Worm (Caenorhabditis elegans) whole organism, L4 larva: ENCODE data around the gene Y66D12A.11.

Source experiments
- F37D6.2 ChIP-seq: sonication (generic microtip); optimal IDR thresholded peaks from 2 replicates; lab custom pipeline; 2016; ENCODE audit warnings: mild to moderate bottlenecking, missing genetic modification characterization, missing compliant biosample characterization
- T20F7.1 ChIP-seq: fragments of 200-800 bp; sonication (Bioruptor generic); optimal IDR thresholded peaks from 2 replicates; lab custom pipeline; 2018; ENCODE audit warnings: mild to moderate bottlenecking, missing genetic modification characterization, missing compliant biosample characterization
- Y105C5A.15 ChIP-seq: fragments of 200-800 bp; sonication (Bioruptor generic); IDR thresholded peaks from 2 replicates; pipeline ENCODE4 v1.3.6; 2022; ENCODE audit warnings: missing genetic modification characterization, missing compliant biosample characterization
- ZK337.2 ChIP-seq: fragments of 200-800 bp; sonication (Bioruptor generic); IDR thresholded peaks from 2 replicates; pipeline ENCODE4 v1.3.6; 2022; ENCODE audit warnings: missing genetic modification reagents, missing genetic modification characterization, missing compliant biosample characterization
- aha-1 ChIP-seq: fragments of 150-350 bp; peaks from one replicate; lab custom pipeline; 2014; ENCODE audit warnings: missing biosample characterization, missing genetic modification characterization
- aly-2 ChIP-seq: sonication (generic microtip); optimal IDR thresholded peaks from 2 replicates; lab custom pipeline; 2018; ENCODE audit warnings: missing biosample characterization, missing genetic modification characterization
- ama-1 ChIP-seq: fragments of 150-350 bp; optimal IDR thresholded peaks from 2 replicates; lab custom pipeline; 2014; ENCODE audit warnings: inconsistent platforms, mixed read lengths
- attf-4 ChIP-seq: sonication (generic microtip); optimal IDR thresholded peaks from 3 replicates; lab custom pipeline; 2017; ENCODE audit warnings: missing biosample characterization, missing genetic modification characterization
- ceh-20 ChIP-seq: fragments of 200-800 bp; sonication (Bioruptor generic); IDR thresholded peaks from 2 replicates; pipeline ENCODE4 v1.3.6; 2022; ENCODE audit warnings: missing genetic modification reagents, missing genetic modification characterization, missing compliant biosample characterization
- ceh-28 ChIP-seq: fragments of 150-350 bp; optimal IDR thresholded peaks from 2 replicates; lab custom pipeline; 2014; ENCODE audit warnings: missing biosample characterization, missing genetic modification reagents, missing genetic modification characterization
- ceh-44 ChIP-seq: fragments of 200-800 bp; sonication (Bioruptor generic); IDR thresholded peaks from 2 replicates; pipeline ENCODE4 v1.3.6; 2022; ENCODE audit warnings: missing genetic modification reagents, missing genetic modification characterization, missing compliant biosample characterization
- daf-8 ChIP-seq: fragments of 200-800 bp; sonication (Bioruptor generic); IDR thresholded peaks from 2 replicates; pipeline ENCODE4 v1.3.6; 2022; ENCODE audit warnings: missing genetic modification characterization, missing compliant biosample characterization
- dmd-8 ChIP-seq: fragments of 200-800 bp; sonication (Bioruptor generic); IDR thresholded peaks from 2 replicates; pipeline ENCODE4 v1.3.6; 2022; ENCODE audit warnings: missing genetic modification characterization, missing compliant biosample characterization
- dpl-1 ChIP-seq: fragments of 150-350 bp; optimal IDR thresholded peaks from 2 replicates; lab custom pipeline; 2014; ENCODE audit warnings: missing biosample characterization, missing genetic modification reagents, missing genetic modification characterization
- dve-1 ChIP-seq: sonication (generic microtip); optimal IDR thresholded peaks from 2 replicates; lab custom pipeline; 2017; ENCODE audit warnings: antibody characterized with exemption, mild to moderate bottlenecking, missing genetic modification characterization, missing compliant biosample characterization; ENCODE audit not compliant: insufficient read depth
- fkh-10 ChIP-seq: fragments of 150-350 bp; optimal IDR thresholded peaks from 2 replicates; lab custom pipeline; 2014; ENCODE audit warnings: missing biosample characterization, missing genetic modification reagents, missing genetic modification characterization
- hlh-30 ChIP-seq: sonication (generic microtip); optimal IDR thresholded peaks from 2 replicates; lab custom pipeline; 2017; ENCODE audit warnings: antibody characterized with exemption, mild to moderate bottlenecking, missing genetic modification characterization, missing compliant biosample characterization; ENCODE audit not compliant: insufficient read depth
- hmg-1.1 ChIP-seq: fragments of 200-800 bp; sonication (Bioruptor generic); IDR thresholded peaks from 2 replicates; pipeline ENCODE4 v1.3.6; 2022; ENCODE audit warnings: missing genetic modification reagents, missing genetic modification characterization, missing compliant biosample characterization
- jun-1 ChIP-seq: fragments of 150-350 bp; optimal IDR thresholded peaks from 2 replicates; lab custom pipeline; 2014; ENCODE audit warnings: missing biosample characterization, missing genetic modification reagents, missing genetic modification characterization
- lin-1 ChIP-seq: fragments of 200-800 bp; sonication (Bioruptor generic); IDR thresholded peaks from 2 replicates; pipeline ENCODE4 v1.3.6; 2022; ENCODE audit warnings: missing genetic modification reagents, missing genetic modification characterization, missing compliant biosample characterization
- lin-13 ChIP-seq: fragments of 150-350 bp; optimal IDR thresholded peaks from 2 replicates; lab custom pipeline; 2014; ENCODE audit warnings: missing biosample characterization, missing genetic modification reagents, missing genetic modification characterization
- lin-38 ChIP-seq: fragments of 200-800 bp; sonication (Bioruptor generic); IDR thresholded peaks from 2 replicates; pipeline ENCODE4 v1.3.6; 2022; ENCODE audit warnings: missing genetic modification reagents, missing genetic modification characterization, missing compliant biosample characterization
- mdl-1 ChIP-seq, 2 experiments: fragments of 150-350 bp in 1 of 2; sonication (generic microtip) in 1 of 2; optimal IDR thresholded peaks; 2 replicates each; lab custom pipeline; 2014 to 2017; ENCODE audit warnings: missing biosample characterization in 2 of 2, missing genetic modification characterization in 2 of 2
- mdt-29 ChIP-seq: fragments of 200-800 bp; sonication (Bioruptor generic); IDR thresholded peaks from 2 replicates; pipeline ENCODE4 v1.3.6; 2022; ENCODE audit warnings: missing genetic modification reagents, missing genetic modification characterization, missing compliant biosample characterization
- mep-1 ChIP-seq: fragments of 150-350 bp; sonication (generic microtip); optimal IDR thresholded peaks from 3 replicates; lab custom pipeline; 2014; ENCODE audit warnings: missing biosample characterization, missing genetic modification characterization
- mes-2 ChIP-seq: sonication (generic microtip); optimal IDR thresholded peaks from 2 replicates; lab custom pipeline; 2016; ENCODE audit warnings: missing genotype, mild to moderate bottlenecking, missing genetic modification characterization, missing compliant biosample characterization; ENCODE audit not compliant: poor library complexity, severe bottlenecking
- mxl-2 ChIP-seq: fragments of 200-800 bp; sonication (Bioruptor generic); conservative IDR thresholded peaks from 2 replicates; pipeline ENCODE4 v1.3.6; 2022; ENCODE audit warnings: missing genetic modification reagents, missing genetic modification characterization, missing compliant biosample characterization
- nhr-237 ChIP-seq: sonication (generic microtip); optimal IDR thresholded peaks from 2 replicates; lab custom pipeline; 2017; ENCODE audit warnings: missing biosample characterization, missing genetic modification characterization
- nhr-25 ChIP-seq: sonication (generic microtip); optimal IDR thresholded peaks from 2 replicates; lab custom pipeline; 2017; ENCODE audit warnings: missing genetic modification characterization, mild to moderate bottlenecking, missing compliant biosample characterization, antibody characterized with exemption, moderate library complexity, borderline replicate concordance; ENCODE audit not compliant: insufficient read depth
- nhr-28 ChIP-seq: fragments of 150-350 bp; optimal IDR thresholded peaks from 2 replicates; lab custom pipeline; 2014; ENCODE audit warnings: missing biosample characterization, missing genetic modification characterization
- set-16 ChIP-seq: fragments of 200-800 bp; sonication (Bioruptor generic); IDR thresholded peaks from 2 replicates; pipeline ENCODE4 v1.3.6; 2022; ENCODE audit warnings: missing genetic modification reagents, missing genetic modification characterization, missing compliant biosample characterization
- snpc-4 ChIP-seq: fragments of 150-350 bp; optimal IDR thresholded peaks from 2 replicates; lab custom pipeline; 2014; ENCODE audit warnings: missing biosample characterization, missing genetic modification characterization
- spr-1 ChIP-seq: sonication (generic microtip); optimal IDR thresholded peaks from 2 replicates; lab custom pipeline; 2016; ENCODE audit warnings: mild to moderate bottlenecking, missing genetic modification characterization, missing compliant biosample characterization
- tag-97 ChIP-seq: fragments of 200-800 bp; sonication (Bioruptor generic); IDR thresholded peaks from 2 replicates; pipeline ENCODE4 v1.3.6; 2022; ENCODE audit warnings: missing genetic modification characterization, missing compliant biosample characterization
- unc-130 ChIP-seq: sonication (generic microtip); optimal IDR thresholded peaks from 2 replicates; lab custom pipeline; 2016; ENCODE audit warnings: missing genetic modification reagents, missing genetic modification characterization, missing compliant biosample characterization
- unc-62 ChIP-seq, 3 experiments: fragments of 150-350 bp in 1 of 3; sonication (generic microtip); optimal IDR thresholded peaks in 2 of 3; peaks in 1 of 3; 1 replicate in 1 of 3; 2 replicates in 2 of 3; lab custom pipeline; 2014 to 2017; ENCODE audit warnings: missing biosample characterization in 3 of 3, missing genetic modification characterization in 3 of 3, missing genetic modification reagents in 3 of 3, missing genotype in 1 of 3
- ztf-7 ChIP-seq: fragments of 150-350 bp; optimal IDR thresholded peaks from 2 replicates; lab custom pipeline; 2014; ENCODE audit warnings: missing biosample characterization, missing genetic modification characterization

Gene Y66D12A.11

DNA sequence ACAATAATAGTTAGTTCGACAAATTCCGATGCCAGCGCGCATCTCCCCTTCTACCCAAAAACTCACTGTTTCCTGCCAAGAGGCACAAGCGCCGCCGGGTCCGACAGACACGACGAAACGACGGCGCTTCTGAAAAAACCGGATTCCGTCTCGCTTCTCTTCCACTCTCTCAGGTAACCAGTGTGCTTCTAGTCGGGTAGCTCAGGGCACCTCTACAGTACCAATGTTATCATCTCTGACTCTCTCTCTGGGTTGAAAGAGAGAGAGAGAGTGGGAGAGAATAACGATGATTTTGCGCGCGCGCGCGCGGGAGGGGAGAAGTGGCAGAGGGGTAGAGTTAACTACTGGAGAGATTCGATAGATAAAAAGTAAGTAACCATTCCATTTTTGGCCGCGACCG lies 6.4 kb upstream of the Y66D12A.11 start:
- TF ChIP-seq tag-97 = no peak
- TF ChIP-seq attf-4 (tag; lab: Kevin White, UChicago) = no peak
- TF ChIP-seq lin-1 = no peak
- TF ChIP-seq mdl-1 (tag; optimal IDR thresholded peaks at IDR 0.05; lab: Kevin White, UChicago) = no peak
- TF ChIP-seq unc-62 (GFP tag; optimal IDR thresholded peaks at IDR 0.05 in 1 of 2; lab: Kevin White, UChicago) = peak in 1 of 2 experiments; percentile 99
- no peak for TF ChIP-seq unc-62 (tag; optimal IDR thresholded peaks at IDR 0.05; lab: Kevin White, UChicago)
- no peak for TF ChIP-seq mep-1 (tag; lab: Kevin White, UChicago)
- no peak for TF ChIP-seq aly-2 (tag; lab: Kevin White, UChicago)
- no peak for TF ChIP-seq daf-8 (GFP tag; lab: Robert Waterston, UW)
- TF ChIP-seq lin-38 (GFP tag; lab: Robert Waterston, UW) = no peak
- TF ChIP-seq hmg-1.1 (GFP tag; lab: Robert Waterston, UW) = no peak; the same call in 1 of the 2 replicates
- TF ChIP-seq ZK337.2 (GFP tag; lab: Robert Waterston, UW) = no peak
- TF ChIP-seq Y105C5A.15 (GFP tag; lab: Robert Waterston, UW) = no peak
- TF ChIP-seq nhr-25 (tag; lab: Kevin White, UChicago) = peak; percentile 35
- TF ChIP-seq mdt-29 = no peak
- no peak for TF ChIP-seq ztf-7 (tag; lab: Kevin White, UChicago)
- no peak for TF ChIP-seq ceh-44 (GFP tag; lab: Robert Waterston, UW)
- no peak for TF ChIP-seq unc-130 (GFP tag; lab: Kevin White, UChicago)
- TF ChIP-seq aha-1 (tag; lab: Kevin White, UChicago) = peak; percentile 5
- TF ChIP-seq lin-13 (GFP tag; lab: Kevin White, UChicago) = no peak
- no peak for TF ChIP-seq hlh-30 (tag; lab: Kevin White, UChicago)
- no peak for TF ChIP-seq dpl-1 (GFP tag; lab: Kevin White, UChicago)
- no peak for TF ChIP-seq nhr-237
- no peak for TF ChIP-seq mxl-2 (GFP tag; lab: Robert Waterston, UW)
- TF ChIP-seq ceh-28 (tag; lab: Kevin White, UChicago) = no peak
- no peak for TF ChIP-seq nhr-28 (tag; lab: Kevin White, UChicago)
- TF ChIP-seq spr-1 (tag; lab: Kevin White, UChicago) = no peak
- no peak for TF ChIP-seq ceh-20 (GFP tag; lab: Robert Waterston, UW)
- TF ChIP-seq set-16 (GFP tag; lab: Robert Waterston, UW) = peak; percentile 81
- TF ChIP-seq ama-1 (lab: Kevin White, UChicago) = no peak
- no peak for TF ChIP-seq F37D6.2
- no peak for TF ChIP-seq snpc-4 (tag; lab: Kevin White, UChicago)
- no peak for TF ChIP-seq fkh-10 (GFP tag; lab: Kevin White, UChicago)
- no peak for TF ChIP-seq jun-1 (tag; lab: Kevin White, UChicago)

DNA sequence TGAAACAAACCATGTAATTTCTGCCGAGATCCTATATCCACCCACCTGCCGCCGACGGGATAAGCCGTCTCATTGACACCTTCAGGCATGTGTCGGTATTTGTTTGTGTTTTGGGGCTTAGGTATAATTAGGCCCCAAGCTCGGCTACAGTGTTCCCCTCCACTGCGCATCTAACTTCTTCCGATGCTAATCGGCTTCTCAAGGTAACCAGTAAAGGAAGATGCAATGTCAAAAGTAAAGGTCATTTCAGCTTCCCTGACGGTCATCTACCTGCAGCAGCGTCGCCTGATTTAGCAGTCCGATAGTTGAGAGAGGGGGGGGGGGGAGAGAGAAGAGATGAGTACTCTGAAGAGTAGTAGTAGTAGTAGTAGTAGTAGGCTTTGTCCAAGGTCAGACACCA lies 5.0 kb upstream of the Y66D12A.11 start:
- TF ChIP-seq nhr-25 (tag; lab: Kevin White, UChicago) = peak; percentile 49
- TF ChIP-seq set-16 (GFP tag; lab: Robert Waterston, UW) = 0 out of 2 replicates have a peak, but pooled peaks have one; percentile 7
- no peak for TF ChIP-seq T20F7.1
- TF ChIP-seq dve-1 (tag; lab: Kevin White, UChicago) = no peak
- 0 out of 2 replicates have a peak, but pooled peaks have one; percentile 24 for TF ChIP-seq dmd-8 (GFP tag; lab: Robert Waterston, UW)

DNA sequence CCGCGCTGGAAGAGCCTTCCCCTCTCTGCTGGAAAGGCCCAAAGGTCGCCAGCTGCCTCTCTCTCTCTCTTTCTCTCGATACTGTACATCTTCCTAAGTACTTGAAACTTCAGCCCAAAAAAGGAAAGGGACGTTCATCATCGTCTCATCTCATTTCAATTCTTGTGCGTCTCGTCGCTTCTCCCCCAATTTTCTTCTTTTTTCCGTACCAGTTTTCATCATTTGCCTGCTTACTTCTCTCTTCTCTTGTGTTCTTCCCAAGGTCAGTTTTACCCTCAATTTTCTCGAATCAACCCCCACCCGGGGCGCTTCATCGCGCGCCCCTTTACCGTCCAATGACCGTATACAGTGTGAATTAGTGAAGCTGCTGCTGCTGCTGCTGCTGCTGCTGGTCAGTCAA lies 3.6 kb upstream of the Y66D12A.11 start:
- TF ChIP-seq mes-2 (tag; lab: Kevin White, UChicago) (no peak), nhr-25 (tag; lab: Kevin White, UChicago) (peak; percentile 37), set-16 (GFP tag; lab: Robert Waterston, UW) (peak; percentile 59)
- TF ChIP-seq, all 104 proteins: peak for 2
